Worm (Caenorhabditis elegans): ENCODE measurements around the gene W04E12.5.

The W04E12.5 gene

DNA sequence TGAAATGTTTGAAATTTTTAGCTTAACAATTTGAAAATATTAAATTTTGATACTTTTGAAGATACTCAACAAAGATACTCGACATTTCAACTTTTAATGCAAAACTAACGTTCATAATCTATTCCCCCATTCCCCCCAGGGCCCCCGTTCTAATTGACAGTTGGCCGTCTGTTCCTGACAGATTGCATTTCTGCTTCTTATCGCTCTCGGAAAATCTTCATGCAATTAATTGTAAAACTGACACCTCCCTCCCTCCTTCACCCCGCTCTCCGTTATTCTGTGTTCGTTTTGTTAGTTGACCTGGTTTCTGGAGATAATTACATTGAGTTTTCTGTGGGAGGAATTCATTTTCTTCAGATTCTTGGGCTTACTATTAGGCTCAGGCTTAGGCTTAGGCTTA is 28.0 kb upstream of the W04E12.5 start:
- TF ChIP-seq mab-5 (tag; optimal IDR thresholded peaks at IDR 0.05) (no peak), unc-62 (GFP tag; optimal IDR thresholded peaks at IDR 0.05) (peak; percentile 86), hlh-1 (tag; optimal IDR thresholded peaks at IDR 0.05) (peak; percentile 21), unc-39 (tag; optimal IDR thresholded peaks at IDR 0.05) (no peak), pha-4 (tag; optimal IDR thresholded peaks at IDR 0.05) (no peak), unc-120 (tag; optimal IDR thresholded peaks at IDR 0.05; ENCODE audit: poor library complexity, severe bottlenecking) (no peak), sptf-1 (tag; optimal IDR thresholded peaks at IDR 0.05) (no peak), lin-32 (GFP tag; optimal IDR thresholded peaks at IDR 0.05) (no peak), nhr-28 (tag; optimal IDR thresholded peaks at IDR 0.05) (no peak), ceh-39 (tag; optimal IDR thresholded peaks at IDR 0.05) (no peak), ceh-43 (GFP tag; optimal IDR thresholded peaks at IDR 0.05) (no peak), mep-1 (tag; optimal IDR thresholded peaks at IDR 0.05) (no peak), elt-3 (tag; optimal IDR thresholded peaks at IDR 0.05) (no peak), elt-1 (tag; optimal IDR thresholded peaks at IDR 0.05; ENCODE audit: borderline replicate concordance, insufficient read depth) (no peak), M03D4.4 (tag; optimal IDR thresholded peaks at IDR 0.05) (no peak)

DNA sequence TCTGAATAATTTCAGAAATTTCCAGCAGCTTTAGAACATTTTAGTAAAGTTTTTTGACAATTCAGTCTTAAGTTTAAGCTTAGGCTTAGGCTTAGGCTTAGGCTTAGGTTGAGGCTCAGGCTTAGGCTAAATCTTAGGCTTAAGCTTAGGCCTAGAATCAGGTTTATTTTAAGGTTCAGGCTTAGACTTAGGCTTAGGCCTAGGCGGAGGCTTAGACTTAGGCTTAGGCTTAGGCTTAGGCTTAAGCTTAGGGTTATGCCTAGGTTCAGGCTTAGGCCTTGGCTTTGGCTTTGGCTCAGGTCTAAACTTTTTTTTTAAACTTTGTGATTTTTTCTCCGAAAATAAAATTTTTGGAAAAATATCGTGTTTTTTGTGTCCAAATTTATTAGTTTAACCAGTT is 27.3 kb upstream of the W04E12.5 start:
- TF ChIP-seq M03D4.4 (tag; optimal IDR thresholded peaks at IDR 0.05) (no peak), nhr-76 (tag; optimal IDR thresholded peaks at IDR 0.05) (no peak), ham-2 (GFP tag; optimal IDR thresholded peaks at IDR 0.05) (no peak), zip-8 (tag; optimal IDR thresholded peaks at IDR 0.05) (no peak), ceh-43 (GFP tag; optimal IDR thresholded peaks at IDR 0.05) (no peak), blmp-1 (tag; optimal IDR thresholded peaks at IDR 0.05) (no peak), ceh-83 (GFP tag; optimal IDR thresholded peaks at IDR 0.05) (no peak), mep-1 (tag; optimal IDR thresholded peaks at IDR 0.05) (no peak), mls-2 (tag; optimal IDR thresholded peaks at IDR 0.05) (no peak), sptf-1 (tag; optimal IDR thresholded peaks at IDR 0.05) (no peak), nhr-28 (tag; optimal IDR thresholded peaks at IDR 0.05) (no peak), nhr-2 (tag; optimal IDR thresholded peaks at IDR 0.05) (no peak), mab-5 (tag; optimal IDR thresholded peaks at IDR 0.05) (no peak), ceh-39 (tag; optimal IDR thresholded peaks at IDR 0.05) (no peak), elt-1 (tag; optimal IDR thresholded peaks at IDR 0.05; ENCODE audit: borderline replicate concordance, insufficient read depth) (no peak), unc-39 (tag; optimal IDR thresholded peaks at IDR 0.05) (no peak), nhr-237 (tag; optimal IDR thresholded peaks at IDR 0.05) (no peak)

DNA sequence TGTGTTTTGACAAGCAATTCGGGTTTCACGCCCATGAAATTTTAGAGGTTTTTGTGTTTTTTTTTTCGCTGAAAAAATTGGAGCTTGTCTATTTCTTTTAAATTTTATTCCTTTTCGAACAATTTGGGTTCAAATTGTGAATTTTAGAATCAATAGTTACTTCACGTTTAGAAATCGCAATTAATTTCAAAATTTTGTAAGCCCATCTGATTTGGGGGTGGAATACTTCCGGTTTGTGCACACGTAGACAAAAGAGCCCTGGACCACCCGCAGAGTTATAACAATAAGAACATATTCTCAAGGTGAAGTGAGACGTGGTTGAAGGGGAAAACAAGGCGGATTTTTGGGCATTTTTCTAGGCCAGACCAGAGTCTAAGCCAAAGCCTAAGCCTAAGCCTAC is 26.7 kb upstream of the W04E12.5 start, which contains the start of gene Y116F11A.6:
Gene Y116F11A.6 (plus strand): TSS at position 301 of the 400 bp plus-strand sequence.
- no peak for TF ChIP-seq ztf-11 (tag; optimal IDR thresholded peaks at IDR 0.05)
- no peak for TF ChIP-seq lsy-2 (tag; optimal IDR thresholded peaks at IDR 0.05)
- TF ChIP-seq ceh-39 (tag; optimal IDR thresholded peaks at IDR 0.05), result no peak
- no peak for TF ChIP-seq cnd-1 (tag; optimal IDR thresholded peaks at IDR 0.05)
- TF ChIP-seq elt-3 (tag; optimal IDR thresholded peaks at IDR 0.05), result no peak
- no peak for TF ChIP-seq nhr-76 (tag; optimal IDR thresholded peaks at IDR 0.05)
- TF ChIP-seq lin-13 (tag; optimal IDR thresholded peaks at IDR 0.05), result no peak
- TF ChIP-seq nhr-28 (tag; optimal IDR thresholded peaks at IDR 0.05), result no peak
- TF ChIP-seq nhr-12 (tag; optimal IDR thresholded peaks at IDR 0.05), result no peak
- TF ChIP-seq ceh-43 (GFP tag; optimal IDR thresholded peaks at IDR 0.05), result no peak
- TF ChIP-seq flh-1 (GFP tag; optimal IDR thresholded peaks at IDR 0.05), result no peak
- no peak for TF ChIP-seq nhr-2 (tag; optimal IDR thresholded peaks at IDR 0.05)
- TF ChIP-seq ham-2 (GFP tag; optimal IDR thresholded peaks at IDR 0.05), result no peak
- TF ChIP-seq tbx-8 (GFP tag; optimal IDR thresholded peaks at IDR 0.05), result no peak
- TF ChIP-seq mep-1 (tag; optimal IDR thresholded peaks at IDR 0.05), result no peak
- TF ChIP-seq drap-1 (GFP tag; optimal IDR thresholded peaks at IDR 0.05), result no peak
- TF ChIP-seq unc-39 (tag; optimal IDR thresholded peaks at IDR 0.05), result no peak

DNA sequence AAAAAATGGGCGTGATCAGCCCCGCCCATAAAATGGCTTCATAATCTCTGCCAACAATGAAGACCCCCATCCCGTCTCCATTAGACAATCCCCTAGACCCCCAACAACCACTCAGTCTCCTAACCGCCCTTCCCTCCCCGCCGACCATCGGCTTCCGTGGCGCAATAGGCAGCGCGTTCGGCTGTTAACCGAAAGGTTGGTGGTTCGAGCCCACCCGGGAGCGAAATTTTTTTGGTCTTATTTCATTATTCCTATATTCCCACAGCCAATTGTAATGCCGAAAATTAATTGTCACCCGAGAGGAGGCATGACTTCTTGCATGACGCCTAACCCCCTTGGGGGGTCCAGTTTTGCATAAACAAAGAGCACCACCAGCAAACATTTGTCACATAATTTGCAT is 23.1 kb upstream of the W04E12.5 start:
- TF ChIP-seq M03D4.4 (tag; optimal IDR thresholded peaks at IDR 0.05), result peak; percentile 76
- peak; percentile 79 for TF ChIP-seq mls-2 (tag; optimal IDR thresholded peaks at IDR 0.05)
- peak; percentile 53 for TF ChIP-seq sem-2 (GFP tag; optimal IDR thresholded peaks at IDR 0.05)
- TF ChIP-seq pha-4 (tag; optimal IDR thresholded peaks at IDR 0.05), result no peak
- peak; percentile 78 for TF ChIP-seq sptf-1 (tag; optimal IDR thresholded peaks at IDR 0.05)
- peak; percentile 70 for TF ChIP-seq cnd-1 (tag; optimal IDR thresholded peaks at IDR 0.05)
- TF ChIP-seq unc-120 (tag; optimal IDR thresholded peaks at IDR 0.05; ENCODE audit: poor library complexity, severe bottlenecking), result peak; percentile 45
- no peak for TF ChIP-seq snpc-4 (tag; optimal IDR thresholded peaks at IDR 0.05)
- peak; percentile 72 for TF ChIP-seq drap-1 (GFP tag; optimal IDR thresholded peaks at IDR 0.05)
- peak; percentile 83 for TF ChIP-seq ceh-83 (GFP tag; optimal IDR thresholded peaks at IDR 0.05)
- peak; percentile 40 for TF ChIP-seq ham-2 (GFP tag; optimal IDR thresholded peaks at IDR 0.05)
- TF ChIP-seq bed-3 (GFP tag; optimal IDR thresholded peaks at IDR 0.05), result peak; percentile 56
- peak; percentile 18 for TF ChIP-seq lin-13 (tag; optimal IDR thresholded peaks at IDR 0.05)
- no peak for TF ChIP-seq zip-8 (tag; optimal IDR thresholded peaks at IDR 0.05)
- no peak for TF ChIP-seq tbx-8 (GFP tag; optimal IDR thresholded peaks at IDR 0.05)
- peak; percentile 71 for TF ChIP-seq lin-32 (GFP tag; optimal IDR thresholded peaks at IDR 0.05)
- TF ChIP-seq ceh-43 (GFP tag; optimal IDR thresholded peaks at IDR 0.05), result peak; percentile 63
- no peak for TF ChIP-seq elt-1 (tag; optimal IDR thresholded peaks at IDR 0.05; ENCODE audit: borderline replicate concordance, insufficient read depth)
- peak; percentile 28 for TF ChIP-seq ces-1 (GFP tag; optimal IDR thresholded peaks at IDR 0.05)
